Worm (Caenorhabditis elegans) whole organism, L2 larva: Measurements from ENCODE around the gene F14D12.1.

Experiments used
- F13H6.1 ChIP-seq: sonication (generic microtip); optimal IDR thresholded peaks from 2 replicates; lab custom pipeline; 2016; ENCODE audit warnings: missing genetic modification characterization, missing compliant biosample characterization
- ZK546.5 ChIP-seq: sonication (generic microtip); optimal IDR thresholded peaks from 2 replicates; lab custom pipeline; 2017; ENCODE audit warnings: missing biosample characterization, missing genetic modification characterization
- ama-1 ChIP-seq: fragments of 150-350 bp; optimal IDR thresholded peaks from 2 replicates; lab custom pipeline; 2018; ENCODE audit warnings: inconsistent platforms
- nhr-25 ChIP-seq: fragments of 150-350 bp; sonication (generic microtip); optimal IDR thresholded peaks from 3 replicates; lab custom pipeline; 2014; ENCODE audit warnings: missing biosample characterization, missing genetic modification characterization
- zag-1 ChIP-seq: fragments of 150-350 bp; optimal IDR thresholded peaks from 2 replicates; lab custom pipeline; 2014; ENCODE audit warnings: missing biosample characterization, missing genetic modification characterization
- ztf-11 ChIP-seq: sonication (generic microtip); optimal IDR thresholded peaks from 2 replicates; lab custom pipeline; 2017; ENCODE audit warnings: missing biosample characterization, missing genetic modification characterization

- TF ChIP-seq ZK546.5 = no peak
- TF ChIP-seq zag-1 (tag; lab: Kevin White, UChicago) = no peak
- no peak for TF ChIP-seq ama-1
- TF ChIP-seq nhr-25 (tag; lab: Kevin White, UChicago) = no peak
- TF ChIP-seq F13H6.1 = no peak
- no peak for TF ChIP-seq ztf-11 (tag; lab: Kevin White, UChicago)
Measured at ce11 chrX:5647884-5648283, 44.3 kb downstream of the F14D12.1 start, which contains the start of gene srv-7.
